Fruit fly (Drosophila melanogaster) whole organism, wandering third instar larva: ENCODE results near the gene Atg18b.

Experiments
- Abd-B ChIP-seq: fragments of >200 bp; optimal IDR thresholded peaks from 2 replicates; lab custom pipeline; 2017; ENCODE audit warnings: missing biosample characterization, missing genetic modification characterization
- CG32264 ChIP-seq: fragments of 200-800 bp; sonication (Bioruptor generic); optimal IDR thresholded peaks from 2 replicates; lab custom pipeline; 2016; ENCODE audit warnings: missing biosample characterization, missing genetic modification characterization
- CG9705 ChIP-seq: fragments of 200-800 bp; sonication (Bioruptor generic); optimal IDR thresholded peaks from 2 replicates; lab custom pipeline; 2018; ENCODE audit warnings: missing biosample characterization, mild to moderate bottlenecking, missing genetic modification characterization
- CrebA ChIP-seq: fragments of 200-800 bp; sonication (Bioruptor generic); optimal IDR thresholded peaks from 2 replicates; lab custom pipeline; 2016; ENCODE audit warnings: missing biosample characterization, mild to moderate bottlenecking, missing genetic modification characterization, borderline replicate concordance
- Dfd ChIP-seq: fragments of >200 bp; optimal IDR thresholded peaks from 2 replicates; lab custom pipeline; 2017; ENCODE audit warnings: missing biosample characterization, missing genetic modification characterization
- Dif ChIP-seq: fragments of 200-275, 200-300 bp; sonication (Bioruptor generic); optimal IDR thresholded peaks from 2 replicates; lab custom pipeline; 2018; ENCODE audit warnings: missing biosample characterization, missing genetic modification characterization; ENCODE audit not compliant: partially characterized antibody
- GATAd ChIP-seq: sonication (Bioruptor generic); optimal IDR thresholded peaks from 2 replicates; lab custom pipeline; 2016; ENCODE audit warnings: missing biosample characterization, missing genetic modification characterization
- HLH106 ChIP-seq: fragments of 200-800 bp; optimal IDR thresholded peaks from 3 replicates; lab custom pipeline; 2019; ENCODE audit warnings: missing biosample characterization, mild to moderate bottlenecking, missing genetic modification characterization, moderate library complexity
- Hnf4 ChIP-seq: fragments of 200-800 bp; sonication (Bioruptor generic); optimal IDR thresholded peaks from 2 replicates; lab custom pipeline; 2016; ENCODE audit warnings: missing biosample characterization, mild to moderate bottlenecking, missing genetic modification characterization
- Hr78 ChIP-seq: fragments of >200 bp; optimal IDR thresholded peaks from 2 replicates; lab custom pipeline; 2017; ENCODE audit warnings: missing biosample characterization, missing genetic modification characterization
- Hr83 ChIP-seq: fragments of 200-300 bp; sonication (Bioruptor generic); optimal IDR thresholded peaks from 2 replicates; lab custom pipeline; 2016; ENCODE audit warnings: missing biosample characterization, mild to moderate bottlenecking, missing genetic modification characterization, moderate library complexity; ENCODE audit not compliant: poor library complexity, severe bottlenecking
- Jra ChIP-seq: sonication (Bioruptor generic); optimal IDR thresholded peaks from 2 replicates; lab custom pipeline; 2016; ENCODE audit warnings: missing biosample characterization, missing genetic modification characterization
- Mio ChIP-seq: sonication (Bioruptor generic); optimal IDR thresholded peaks from 2 replicates; lab custom pipeline; 2016; ENCODE audit warnings: missing biosample characterization, missing genetic modification characterization
- Myc ChIP-seq: fragments of >200 bp; optimal IDR thresholded peaks from 2 replicates; lab custom pipeline; 2017
- N ChIP-seq: fragments of >200 bp; optimal IDR thresholded peaks from 2 replicates; lab custom pipeline; 2018; ENCODE audit warnings: missing biosample characterization, missing external identifiers, missing genetic modification characterization
- OdsH ChIP-seq: fragments of 200-800 bp; sonication (Bioruptor generic); optimal IDR thresholded peaks from 2 replicates; lab custom pipeline; 2016; ENCODE audit warnings: missing biosample characterization, mild to moderate bottlenecking, missing genetic modification characterization
- Rel ChIP-seq, 2 experiments: fragments of 200-800 bp; sonication (Bioruptor generic) in 1 of 2; optimal IDR thresholded peaks; 2 replicates in 1 of 2; 3 replicates in 1 of 2; lab custom pipeline; 2016 to 2019; ENCODE audit warnings: mild to moderate bottlenecking in 2 of 2, missing biosample characterization in 2 of 2, missing genetic modification characterization in 2 of 2, moderate library complexity in 1 of 2
- Sp1 ChIP-seq: fragments of 200-800 bp; sonication (Bioruptor generic); optimal IDR thresholded peaks from 3 replicates; lab custom pipeline; 2019; ENCODE audit warnings: missing biosample characterization, mild to moderate bottlenecking, missing genetic modification characterization, moderate library complexity
- Vsx2 ChIP-seq: fragments of 200-300, 225-300 bp; sonication (Bioruptor generic); optimal IDR thresholded peaks from 2 replicates; lab custom pipeline; 2018; ENCODE audit warnings: missing biosample characterization, missing genetic modification characterization; ENCODE audit not compliant: partially characterized antibody
- br ChIP-seq: fragments of 200-800 bp; sonication (Bioruptor generic); optimal IDR thresholded peaks from 2 replicates; lab custom pipeline; 2016; ENCODE audit warnings: missing biosample characterization, missing genetic modification characterization
- brk ChIP-seq: fragments of 200-800 bp; sonication (Bioruptor generic); optimal IDR thresholded peaks from 2 replicates; lab custom pipeline; 2016; ENCODE audit warnings: missing biosample characterization, mild to moderate bottlenecking, missing genetic modification characterization
- dl ChIP-seq, 2 experiments: fragments of 175-275, 200-275 bp in 1 of 2; fragments of 200-275 bp in 1 of 2; sonication (Bioruptor generic); optimal IDR thresholded peaks; lab custom pipeline; 2018; ENCODE audit warnings: mild to moderate bottlenecking in 2 of 2, missing biosample characterization in 2 of 2, missing genetic modification characterization in 2 of 2, moderate library complexity in 2 of 2; ENCODE audit not compliant: partially characterized antibody in 2 of 2, insufficient read depth in 1 of 2
- dmrt93B ChIP-seq: fragments of 200-800 bp; sonication (Bioruptor generic); optimal IDR thresholded peaks from 2 replicates; lab custom pipeline; 2018; ENCODE audit warnings: missing biosample characterization, mild to moderate bottlenecking, missing genetic modification characterization
- dsf ChIP-seq: sonication (Bioruptor generic); optimal IDR thresholded peaks from 2 replicates; lab custom pipeline; 2016; ENCODE audit warnings: missing biosample characterization, missing genetic modification characterization, borderline replicate concordance
- ey ChIP-seq: fragments of 200-800 bp; sonication (Bioruptor generic); optimal IDR thresholded peaks from 2 replicates; lab custom pipeline; 2016; ENCODE audit warnings: missing biosample characterization, missing genetic modification characterization
- foxo ChIP-seq, 2 experiments: fragments of 200-800 bp; sonication (Bioruptor generic); optimal IDR thresholded peaks; 2 replicates in 1 of 2; 3 replicates in 1 of 2; lab custom pipeline; 2016 to 2017; ENCODE audit warnings: missing biosample characterization in 2 of 2, missing genetic modification characterization in 2 of 2
- fru ChIP-seq: fragments of 200-800 bp; sonication (Bioruptor generic); optimal IDR thresholded peaks from 3 replicates; lab custom pipeline; 2016; ENCODE audit warnings: missing biosample characterization, mild to moderate bottlenecking, missing genetic modification characterization
- h ChIP-seq: fragments of 200-800 bp; sonication (Bioruptor generic); optimal IDR thresholded peaks from 3 replicates; lab custom pipeline; 2016; ENCODE audit warnings: missing biosample characterization, mild to moderate bottlenecking, missing genetic modification characterization
- jim ChIP-seq: fragments of 175-275, 200-325 bp; sonication (Bioruptor generic); optimal IDR thresholded peaks from 2 replicates; lab custom pipeline; 2016; ENCODE audit warnings: missing biosample characterization, mild to moderate bottlenecking, missing genetic modification characterization
- lola ChIP-seq: fragments of >200 bp; optimal IDR thresholded peaks from 2 replicates; lab custom pipeline; 2017; ENCODE audit warnings: missing biosample characterization, missing genetic modification characterization
- pan ChIP-seq: fragments of >200 bp; optimal IDR thresholded peaks from 2 replicates; lab custom pipeline; 2017
- psq ChIP-seq: fragments of 200-800 bp; sonication (Bioruptor generic); optimal IDR thresholded peaks from 3 replicates; lab custom pipeline; 2017; ENCODE audit warnings: missing biosample characterization, mild to moderate bottlenecking, missing genetic modification characterization, moderate library complexity
- rgr ChIP-seq: fragments of 200-800 bp; sonication (Bioruptor generic); optimal IDR thresholded peaks from 3 replicates; lab custom pipeline; 2016; ENCODE audit warnings: missing biosample characterization, mild to moderate bottlenecking, missing genetic modification characterization
- sage ChIP-seq: fragments of 200-800 bp; sonication (Bioruptor generic); optimal IDR thresholded peaks from 2 replicates; lab custom pipeline; 2016; ENCODE audit warnings: missing biosample characterization, mild to moderate bottlenecking, missing genetic modification characterization
- sv ChIP-seq: fragments of 200-800 bp; sonication (Bioruptor generic); optimal IDR thresholded peaks from 3 replicates; lab custom pipeline; 2016; ENCODE audit warnings: missing biosample characterization, missing genetic modification characterization
- tai ChIP-seq: sonication (Bioruptor generic); optimal IDR thresholded peaks from 2 replicates; lab custom pipeline; 2016; ENCODE audit warnings: missing biosample characterization, missing genetic modification characterization
- usp ChIP-seq: fragments of >200 bp; optimal IDR thresholded peaks from 2 replicates; lab custom pipeline; 2017; ENCODE audit warnings: missing biosample characterization, missing genetic modification characterization
- woc ChIP-seq: sonication (Bioruptor generic); optimal IDR thresholded peaks from 2 replicates; lab custom pipeline; 2016; ENCODE audit warnings: missing biosample characterization, mild to moderate bottlenecking, missing genetic modification characterization

Atg18b gene

dm6 chr2L:21243964-21244466 lies 23.6 kb upstream of the Atg18b start (continued):
- TF ChIP-seq dl (GFP tag; optimal IDR thresholded peaks at IDR 0.05; lab: Kevin White, UChicago; ENCODE audit: insufficient read depth in 1 of 2, partially characterized antibody in 2 of 2) (no peak), foxo (GFP tag; optimal IDR thresholded peaks at IDR 0.05; lab: Kevin White, UChicago) (no peak), Mio (GFP tag; lab: Kevin White, UChicago) (no peak), h (GFP tag; lab: Kevin White, UChicago) (no peak)

- TF ChIP-seq br: no peak
- TF ChIP-seq dsf (GFP tag; lab: Kevin White, UChicago): no peak
- TF ChIP-seq Dif (GFP tag; lab: Kevin White, UChicago): no peak
- TF ChIP-seq GATAd (GFP tag; lab: Kevin White, UChicago): no peak
- no peak for TF ChIP-seq sage (GFP tag; lab: Kevin White, UChicago)
- no peak for TF ChIP-seq h (GFP tag; lab: Kevin White, UChicago)
- no peak for TF ChIP-seq pan
- no peak for TF ChIP-seq woc (GFP tag; lab: Kevin White, UChicago)
- no peak for TF ChIP-seq ey
- no peak for TF ChIP-seq brk (GFP tag; lab: Kevin White, UChicago)
- no peak for TF ChIP-seq jim (GFP tag; lab: Kevin White, UChicago)
- TF ChIP-seq usp (GFP tag; lab: Kevin White, UChicago): no peak
- TF ChIP-seq CG32264 (GFP tag; lab: Kevin White, UChicago): no peak
- TF ChIP-seq Jra: no peak
- no peak for TF ChIP-seq Vsx2 (GFP tag; lab: Kevin White, UChicago)
- no peak for TF ChIP-seq rgr
- no peak for TF ChIP-seq Rel (GFP tag; optimal IDR thresholded peaks at IDR 0.05; lab: Kevin White, UChicago)
- no peak for TF ChIP-seq Rel (tag; optimal IDR thresholded peaks at IDR 0.05; lab: Kevin White, UChicago)
- TF ChIP-seq N (GFP tag; lab: Kevin White, UChicago): no peak
- TF ChIP-seq Hr83: no peak
- no peak for TF ChIP-seq sv
Observed at dm6 chr2L:21242369-21242768, 22.0 kb upstream of the Atg18b start.

dm6 chr2L:21237748-21238459 lies 17.5 kb upstream of the Atg18b start:
- TF ChIP-seq pan (no peak), GATAd (GFP tag; lab: Kevin White, UChicago) (no peak), Abd-B (GFP tag; lab: Kevin White, UChicago) (no peak), OdsH (GFP tag; lab: Kevin White, UChicago) (no peak), fru (GFP tag; lab: Kevin White, UChicago) (no peak), Hnf4 (GFP tag; lab: Kevin White, UChicago) (peak; percentile 13), sv (no peak), lola (no peak), sage (GFP tag; lab: Kevin White, UChicago) (peak; percentile 48), Rel (GFP tag; optimal IDR thresholded peaks at IDR 0.05; lab: Kevin White, UChicago) (peak; percentile 75), Rel (tag; optimal IDR thresholded peaks at IDR 0.05; lab: Kevin White, UChicago) (peak; percentile 24), dmrt93B (GFP tag; lab: Kevin White, UChicago) (no peak), Hr78 (no peak), Vsx2 (GFP tag; lab: Kevin White, UChicago) (peak; percentile 72), Myc (lab: Kevin White, UChicago) (no peak), Dfd (no peak), Jra (peak; percentile 6), brk (GFP tag; lab: Kevin White, UChicago) (no peak), dl (GFP tag; optimal IDR thresholded peaks at IDR 0.05; lab: Kevin White, UChicago; ENCODE audit: insufficient read depth in 1 of 2, partially characterized antibody in 2 of 2) (peak; percentile 62 to 73), Sp1 (no peak), jim (GFP tag; lab: Kevin White, UChicago) (peak; percentile 11), psq (peak; percentile 99), tai (GFP tag; lab: Kevin White, UChicago) (peak; percentile 65), Hr83 (peak; percentile 63), N (GFP tag; lab: Kevin White, UChicago) (no peak), Dif (GFP tag; lab: Kevin White, UChicago) (peak; percentile 86), rgr (peak; percentile 18), h (GFP tag; lab: Kevin White, UChicago) (peak; percentile 40), dsf (GFP tag; lab: Kevin White, UChicago) (no peak), ey (no peak), usp (GFP tag; lab: Kevin White, UChicago) (no peak), CG32264 (GFP tag; lab: Kevin White, UChicago) (peak; percentile 18), foxo (GFP tag; optimal IDR thresholded peaks at IDR 0.05; lab: Kevin White, UChicago) (peak in 1 of 2 experiments; percentile 64), woc (GFP tag; lab: Kevin White, UChicago) (no peak), br (no peak), HLH106 (no peak), CG9705 (GFP tag; lab: Kevin White, UChicago) (no peak), Mio (GFP tag; lab: Kevin White, UChicago) (no peak), CrebA (GFP tag; lab: Kevin White, UChicago) (no peak)
